Fruit fly (Drosophila melanogaster) whole organism, embryonic: ENCODE results near the gene CG6178.

Experiments used
- ATbp ChIP-seq: fragments of 200-800 bp; sonication (Bioruptor generic); optimal IDR thresholded peaks from 2 replicates; lab custom pipeline; 2017; ENCODE audit warnings: missing biosample characterization, mild to moderate bottlenecking, missing genetic modification characterization, missing genetic modification reagents
- Asciz ChIP-seq: fragments of 200-800 bp; sonication (Bioruptor generic); optimal IDR thresholded peaks from 2 replicates; lab custom pipeline; 2017; ENCODE audit warnings: missing biosample characterization, mild to moderate bottlenecking, missing genetic modification characterization, missing genetic modification reagents
- CG1024 ChIP-seq: fragments of 200-800 bp; sonication (Bioruptor generic); IDR thresholded peaks from 2 replicates; pipeline ENCODE4 v1.3.6; 2022; ENCODE audit warnings: missing biosample characterization, missing genetic modification characterization
- CG15514 ChIP-seq: fragments of 200-800 bp; sonication (Bioruptor generic); optimal IDR thresholded peaks from 3 replicates; lab custom pipeline; 2017; ENCODE audit warnings: missing biosample characterization, missing genetic modification characterization, mild to moderate bottlenecking, moderate library complexity, missing genetic modification reagents
- CG15601 ChIP-seq: fragments of 200-800 bp; sonication (Bioruptor generic); optimal IDR thresholded peaks from 3 replicates; lab custom pipeline; 2019; ENCODE audit warnings: missing biosample characterization, mild to moderate bottlenecking, missing genetic modification characterization, moderate library complexity
- CG17568 ChIP-seq: fragments of 200-800 bp; sonication (Bioruptor generic); optimal IDR thresholded peaks from 2 replicates; lab custom pipeline; 2018; ENCODE audit warnings: missing biosample characterization, mild to moderate bottlenecking, missing genetic modification characterization, moderate library complexity
- CG2712 ChIP-seq: fragments of 200-800 bp; optimal IDR thresholded peaks from 3 replicates; lab custom pipeline; 2019; ENCODE audit warnings: missing biosample characterization, mild to moderate bottlenecking, missing genetic modification characterization, moderate library complexity
- CG4404 ChIP-seq: fragments of 200-800 bp; sonication (Bioruptor generic); IDR thresholded peaks from 2 replicates; pipeline ENCODE4 v1.3.6; 2022; ENCODE audit warnings: missing biosample characterization, missing genetic modification characterization
- CG4707 ChIP-seq: fragments of 200-800 bp; sonication (Bioruptor generic); optimal IDR thresholded peaks from 2 replicates; lab custom pipeline; 2018; ENCODE audit warnings: missing biosample characterization, mild to moderate bottlenecking, missing genetic modification characterization, moderate library complexity
- CG6254 ChIP-seq: fragments of 200-800 bp; sonication (Bioruptor generic); optimal IDR thresholded peaks from 3 replicates; lab custom pipeline; 2017; ENCODE audit warnings: mild to moderate bottlenecking, missing biosample characterization, missing genetic modification reagents, missing genetic modification characterization
- CG7928 ChIP-seq: fragments of 200-800 bp; sonication (Bioruptor generic); optimal IDR thresholded peaks from 2 replicates; lab custom pipeline; 2017; ENCODE audit warnings: missing biosample characterization, mild to moderate bottlenecking, missing genetic modification characterization
- CG8359 ChIP-seq: fragments of 200-800 bp; sonication (Bioruptor generic); optimal IDR thresholded peaks from 2 replicates; lab custom pipeline; 2017; ENCODE audit warnings: missing biosample characterization, mild to moderate bottlenecking, missing genetic modification characterization, borderline replicate concordance
- CG9817 ChIP-seq: fragments of 200-800 bp; sonication (Bioruptor generic); optimal IDR thresholded peaks from 2 replicates; lab custom pipeline; 2018; ENCODE audit warnings: missing biosample characterization, mild to moderate bottlenecking, missing genetic modification characterization, moderate library complexity
- Dfd ChIP-seq, 2 experiments: fragments of >200 bp; optimal IDR thresholded peaks; 2 replicates each; lab custom pipeline; 2017; ENCODE audit warnings: missing biosample characterization in 2 of 2, missing genetic modification characterization in 2 of 2
- Eip74EF ChIP-seq, 2 experiments: fragments of 200-800 bp in 1 of 2; fragments of >200 bp in 1 of 2; sonication (Bioruptor generic) in 1 of 2; optimal IDR thresholded peaks; 2 replicates each; lab custom pipeline; 2017 to 2019; ENCODE audit warnings: missing biosample characterization in 2 of 2, missing genetic modification characterization in 2 of 2, mild to moderate bottlenecking in 1 of 2, moderate library complexity in 1 of 2
- Fer1 ChIP-seq: fragments of 200-800 bp; sonication (Bioruptor generic); optimal IDR thresholded peaks from 2 replicates; lab custom pipeline; 2017; ENCODE audit warnings: missing biosample characterization, mild to moderate bottlenecking, missing genetic modification characterization
- Hr39 ChIP-seq: fragments of >200 bp; optimal IDR thresholded peaks from 2 replicates; lab custom pipeline; 2017
- Hsf ChIP-seq: fragments of 200-800 bp; sonication (Bioruptor generic); optimal IDR thresholded peaks from 3 replicates; lab custom pipeline; 2016; ENCODE audit warnings: missing biosample characterization, missing genetic modification characterization
- Med ChIP-seq: fragments of 200-800 bp; sonication (Bioruptor generic); peaks from one replicate; lab custom pipeline; 2016; ENCODE audit warnings: missing biosample characterization, missing genetic modification characterization, mild to moderate bottlenecking, inconsistent platforms, moderate library complexity
- Sin3A ChIP-seq: fragments of >200 bp; optimal IDR thresholded peaks from 2 replicates; lab custom pipeline; 2018
- Sry-δ ChIP-seq: fragments of 200-800 bp; sonication (Bioruptor generic); optimal IDR thresholded peaks from 2 replicates; lab custom pipeline; 2016; ENCODE audit warnings: missing biosample characterization, missing genetic modification characterization
- Trl ChIP-seq, 3 experiments: fragments of >200 bp in 2 of 3; fragments of 200-800 bp in 1 of 3; sonication (Bioruptor generic) in 1 of 3; optimal IDR thresholded peaks; 2 replicates in 1 of 3; 3 replicates in 2 of 3; lab custom pipeline; 2016 to 2017; ENCODE audit warnings: missing biosample characterization in 1 of 3, missing genetic modification characterization in 1 of 3
- Xrp1 ChIP-seq: fragments of 200-800 bp; sonication (Bioruptor generic); IDR thresholded peaks from 2 replicates; pipeline ENCODE4 v1.3.6; 2022; ENCODE audit warnings: missing biosample characterization, missing genetic modification characterization
- ab ChIP-seq: fragments of 200-800 bp; sonication (Bioruptor generic); optimal IDR thresholded peaks from 2 replicates; lab custom pipeline; 2016; ENCODE audit warnings: missing biosample characterization, missing genetic modification characterization
- bab2 ChIP-seq: fragments of 200-800 bp; sonication (Bioruptor generic); optimal IDR thresholded peaks from 2 replicates; lab custom pipeline; 2016; ENCODE audit warnings: missing biosample characterization, missing genetic modification characterization
- caup ChIP-seq: fragments of 200-800 bp; sonication (Bioruptor generic); optimal IDR thresholded peaks from 3 replicates; lab custom pipeline; 2017; ENCODE audit warnings: missing biosample characterization, mild to moderate bottlenecking, missing genetic modification characterization, moderate library complexity; ENCODE audit not compliant: severe bottlenecking
- corto ChIP-seq: fragments of 200-800 bp; sonication (Bioruptor generic); optimal IDR thresholded peaks from 2 replicates; lab custom pipeline; 2016; ENCODE audit warnings: missing biosample characterization, mild to moderate bottlenecking, missing genetic modification characterization, moderate library complexity
- dm ChIP-seq: fragments of 200-800 bp; sonication (Bioruptor generic); optimal IDR thresholded peaks from 3 replicates; lab custom pipeline; 2016; ENCODE audit warnings: missing biosample characterization, missing genetic modification characterization
- fu2 ChIP-seq: fragments of 200-800 bp; sonication (Bioruptor generic); optimal IDR thresholded peaks from 2 replicates; lab custom pipeline; 2016; ENCODE audit warnings: missing biosample characterization, missing genetic modification characterization
- gfzf ChIP-seq: fragments of 200-800 bp; sonication (Bioruptor generic); optimal IDR thresholded peaks from 2 replicates; lab custom pipeline; 2016; ENCODE audit warnings: missing biosample characterization, mild to moderate bottlenecking, missing genetic modification characterization, moderate library complexity
- gro ChIP-seq: fragments of 200-800 bp; sonication (Bioruptor generic); optimal IDR thresholded peaks from 2 replicates; lab custom pipeline; 2016; ENCODE audit warnings: missing biosample characterization, missing genetic modification characterization
- ind ChIP-seq: fragments of 200-800 bp; sonication (Bioruptor generic); optimal IDR thresholded peaks from 3 replicates; lab custom pipeline; 2016; ENCODE audit warnings: missing biosample characterization, missing genetic modification characterization
- insv ChIP-seq, 2 experiments: fragments of 200-800 bp; sonication (Bioruptor generic); optimal IDR thresholded peaks; 3 replicates each; lab custom pipeline; 2016 to 2018; ENCODE audit warnings: missing biosample characterization in 2 of 2, missing genetic modification characterization in 2 of 2
- klu ChIP-seq: fragments of 200-800 bp; sonication (Bioruptor generic); IDR thresholded peaks from 2 replicates; pipeline ENCODE4 v1.3.6; 2022; ENCODE audit warnings: missing biosample characterization, missing genetic modification characterization
- knrl ChIP-seq: fragments of 200-800 bp; sonication (Bioruptor generic); IDR thresholded peaks from 3 replicates; pipeline ENCODE4 v1.3.6; 2022; ENCODE audit warnings: missing biosample characterization, missing genetic modification characterization; ENCODE audit not compliant: partially characterized antibody
- lmd ChIP-seq: fragments of 200-800 bp; sonication (Bioruptor generic); IDR thresholded peaks from 2 replicates; pipeline ENCODE4 v1.3.6; 2022; ENCODE audit warnings: missing biosample characterization, missing genetic modification characterization
- lov ChIP-seq, 2 experiments: fragments of 200-800 bp in 1 of 2; fragments of >200 bp in 1 of 2; sonication (Bioruptor generic) in 1 of 2; IDR thresholded peaks in 1 of 2; optimal IDR thresholded peaks in 1 of 2; 2 replicates in 1 of 2; 3 replicates in 1 of 2; pipeline versions ENCODE4 v1.3.6 to Lab custom; 2017 to 2022; ENCODE audit warnings: missing biosample characterization in 1 of 2, missing genetic modification characterization in 1 of 2
- nerfin-2 ChIP-seq: fragments of 200-800 bp; sonication (Bioruptor generic); IDR thresholded peaks from 2 replicates; pipeline ENCODE4 v1.3.6; 2022; ENCODE audit warnings: missing biosample characterization, missing genetic modification characterization; ENCODE audit not compliant: partially characterized antibody
- nom ChIP-seq: fragments of 200-800 bp; sonication (Bioruptor generic); optimal IDR thresholded peaks from 2 replicates; lab custom pipeline; 2017; ENCODE audit warnings: missing biosample characterization, missing genetic modification characterization, mild to moderate bottlenecking, moderate library complexity, missing genetic modification reagents
- seq ChIP-seq: fragments of 200-800 bp; sonication (Bioruptor generic); IDR thresholded peaks from 2 replicates; pipeline ENCODE4 v1.3.6; 2022; ENCODE audit warnings: missing biosample characterization, missing genetic modification characterization
- slou ChIP-seq: fragments of 200-800 bp; sonication (Bioruptor generic); optimal IDR thresholded peaks from 3 replicates; lab custom pipeline; 2016; ENCODE audit warnings: missing biosample characterization, missing genetic modification characterization
- tup ChIP-seq: fragments of 200-800 bp; sonication (Bioruptor generic); optimal IDR thresholded peaks from 2 replicates; lab custom pipeline; 2016; ENCODE audit warnings: missing biosample characterization, mild to moderate bottlenecking, missing genetic modification characterization, moderate library complexity
- unc-4 ChIP-seq: fragments of 200-800 bp; sonication (Bioruptor generic); IDR thresholded peaks from 2 replicates; pipeline ENCODE4 v1.3.6; 2022; ENCODE audit warnings: missing biosample characterization, missing genetic modification characterization; ENCODE audit not compliant: partially characterized antibody
- unpg ChIP-seq: fragments of 200-800 bp; sonication (Bioruptor generic); optimal IDR thresholded peaks from 3 replicates; lab custom pipeline; 2018; ENCODE audit warnings: missing biosample characterization, mild to moderate bottlenecking, missing genetic modification characterization, moderate library complexity
- vnd ChIP-seq: fragments of 200-800 bp; sonication (Bioruptor generic); IDR thresholded peaks from 3 replicates; pipeline ENCODE4 v1.3.6; 2022; ENCODE audit warnings: missing biosample characterization, missing genetic modification characterization; ENCODE audit not compliant: partially characterized antibody
- zen ChIP-seq: fragments of 200-800 bp; sonication (Bioruptor generic); optimal IDR thresholded peaks from 3 replicates; lab custom pipeline; 2018; ENCODE audit warnings: missing biosample characterization, mild to moderate bottlenecking, missing genetic modification characterization, moderate library complexity
- zf30C ChIP-seq: fragments of 200-800 bp; sonication (Bioruptor generic); optimal IDR thresholded peaks from 3 replicates; lab custom pipeline; 2018; ENCODE audit warnings: missing biosample characterization, mild to moderate bottlenecking, missing genetic modification characterization
- zfh1 ChIP-seq: fragments of 200-800 bp; sonication (Bioruptor generic); IDR thresholded peaks from 3 replicates; pipeline ENCODE4 v1.3.6; 2022; ENCODE audit warnings: missing biosample characterization, missing genetic modification characterization

Gene CG6178

DNA sequence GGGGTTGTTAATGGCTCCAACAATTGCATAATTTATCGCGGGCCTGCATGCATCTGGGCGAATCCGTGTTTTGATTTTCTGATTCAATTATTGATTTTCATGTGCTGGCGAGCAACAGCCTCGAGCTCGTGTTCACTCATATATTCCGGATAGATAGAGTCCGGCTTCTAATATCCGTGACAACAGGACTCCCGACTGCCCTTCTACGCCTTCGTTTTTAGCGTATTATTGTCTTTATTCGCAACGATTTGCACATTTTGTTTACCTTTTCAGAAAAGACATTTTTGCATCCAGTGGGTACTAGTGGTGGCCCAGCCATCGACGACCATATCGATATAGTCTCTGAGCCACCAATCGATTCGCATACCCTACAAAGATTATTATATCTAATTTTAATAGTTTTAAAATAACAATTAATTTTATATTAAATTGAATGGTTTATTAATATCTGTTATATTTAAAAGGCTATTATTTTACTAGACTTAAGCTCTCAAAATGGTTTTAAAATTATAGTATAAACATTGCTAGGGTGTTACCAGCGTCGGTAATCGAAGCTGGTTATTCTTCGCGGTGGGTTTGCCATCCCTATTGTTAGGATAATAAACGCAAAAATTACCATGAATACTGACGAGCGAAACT, 9.1 kb downstream of the CG6178 start, which contains the start of the genes Myo95E and TBC1d7 (continued):
- TF ChIP-seq nerfin-2 (GFP tag; lab: Robert Waterston, UW) (no peak), zf30C (no peak), unpg (peak; percentile 89), CG4404 (peak; percentile 91), Xrp1 (GFP tag; lab: Robert Waterston, UW) (peak; percentile 96), Med (GFP tag; lab: Kevin White, UChicago) (peak; percentile 87), CG6254 (GFP tag; lab: Kevin White, UChicago) (peak; percentile 61), caup (peak; percentile 83), ab (GFP tag; lab: Kevin White, UChicago) (peak; percentile 4), corto (peak; percentile 35), dm (no peak), CG7928 (GFP tag; lab: Kevin White, UChicago) (peak; percentile 69), vnd (peak; percentile 59; the same call in 1 of the 3 replicates), CG4707 (GFP tag; lab: Kevin White, UChicago) (peak; percentile 23), seq (GFP tag; lab: Robert Waterston, UW) (peak; percentile 79), fu2 (GFP tag; lab: Kevin White, UChicago) (no peak), CG15514 (peak; percentile 82), Dfd (GFP tag; optimal IDR thresholded peaks at IDR 0.05; lab: Kevin White, UChicago) (no peak), zen (tag; lab: Kevin White, UChicago) (peak; percentile 80), Hsf (peak; percentile 58), Sin3A (lab: Kevin White, UChicago) (peak; percentile 5), insv (GFP tag; optimal IDR thresholded peaks at IDR 0.05; lab: Kevin White, UChicago) (no peak), Trl (optimal IDR thresholded peaks at IDR 0.05; lab: Kevin White, UChicago) (no peak), Trl (GFP tag; optimal IDR thresholded peaks at IDR 0.05; lab: Kevin White, UChicago) (peak; percentile 46), Sry-δ (GFP tag; lab: Kevin White, UChicago) (peak; percentile 80), nom (GFP tag; lab: Kevin White, UChicago) (peak; percentile 48), gro (GFP tag; lab: Kevin White, UChicago) (no peak), ind (GFP tag; lab: Kevin White, UChicago) (peak; percentile 89), klu (GFP tag; lab: Robert Waterston, UW) (peak; percentile 84), knrl (GFP tag; lab: Robert Waterston, UW) (peak; percentile 84), CG9817 (tag; lab: Kevin White, UChicago) (peak; percentile 83), zfh1 (peak; percentile 93), bab2 (GFP tag; lab: Kevin White, UChicago) (peak; percentile 58), gfzf (no peak), Asciz (no peak), CG1024 (GFP tag; lab: Robert Waterston, UW) (peak; percentile 86), Hr39 (lab: Kevin White, UChicago) (no peak), Eip74EF (GFP tag; optimal IDR thresholded peaks at IDR 0.05; lab: Kevin White, UChicago) (no peak), unc-4 (peak; percentile 81), CG17568 (GFP tag; lab: Kevin White, UChicago) (no peak), CG8359 (GFP tag; lab: Kevin White, UChicago) (no peak), ATbp (GFP tag; lab: Kevin White, UChicago) (no peak), lmd (peak; percentile 96), lov (optimal IDR thresholded peaks at IDR 0.05; lab: Kevin White, UChicago) (no peak), lov (GFP tag; IDR thresholded peaks at IDR 0.05; lab: Robert Waterston, UW) (peak; percentile 75; the same call in 2 of the 3 replicates), slou (GFP tag; lab: Kevin White, UChicago) (peak; percentile 60), CG15601 (tag; lab: Kevin White, UChicago) (no peak), CG2712 (tag; lab: Kevin White, UChicago) (peak; percentile 94), tup (GFP tag; lab: Kevin White, UChicago) (peak; percentile 52), Fer1 (GFP tag; lab: Kevin White, UChicago) (peak; percentile 83)
